Fruit fly (Drosophila melanogaster): Measurements from ENCODE around the gene CG17122.

CG17122 gene

dm6 chr3L:20313469-20313868 lies 38.3 kb upstream of the CG17122 start, which contains the start of gene alphaSnap (continued):
- TF ChIP-seq CG16815 (GFP tag; optimal IDR thresholded peaks at IDR 0.05) (no peak), gcm (GFP tag; optimal IDR thresholded peaks at IDR 0.05) (no peak), bigmax (GFP tag; optimal IDR thresholded peaks at IDR 0.05) (no peak), CG3281 (GFP tag; optimal IDR thresholded peaks at IDR 0.05) (no peak), CG4360 (GFP tag; IDR thresholded peaks at IDR 0.05) (peak; percentile 6; the same call in 1 of the 2 replicates), CG13624 (GFP tag; optimal IDR thresholded peaks at IDR 0.05) (peak; percentile 25), CG13424 (tag; optimal IDR thresholded peaks at IDR 0.05) (peak; percentile 11), ham (GFP tag; IDR thresholded peaks at IDR 0.05) (no peak), ftz-f1 (GFP tag; optimal IDR thresholded peaks at IDR 0.05) (no peak), en (GFP tag; optimal IDR thresholded peaks at IDR 0.05) (no peak), lilli (GFP tag; optimal IDR thresholded peaks at IDR 0.05) (peak; percentile 38), schlank (tag; optimal IDR thresholded peaks at IDR 0.05) (no peak), CG18262 (tag; optimal IDR thresholded peaks at IDR 0.05) (peak; percentile 7), Rx (GFP tag; IDR thresholded peaks at IDR 0.05) (no peak), Sry-δ (GFP tag; optimal IDR thresholded peaks at IDR 0.05) (peak; percentile 41), Dll (GFP tag; IDR thresholded peaks at IDR 0.05; ENCODE audit: partially characterized antibody) (0 out of 4 replicates have a peak, but pooled peaks have one; percentile 25), chinmo (GFP tag; IDR thresholded peaks at IDR 0.05; ENCODE audit: partially characterized antibody) (no peak), GATAe (GFP tag; conservative IDR thresholded peaks at IDR 0.05) (no peak), ERR (GFP tag; optimal IDR thresholded peaks at IDR 0.05) (peak; percentile 30), CG8478 (optimal IDR thresholded peaks at IDR 0.05) (no peak), CG8924 (tag; optimal IDR thresholded peaks at IDR 0.05) (no peak), hb (GFP tag; IDR thresholded peaks at IDR 0.05; ENCODE audit: partially characterized antibody) (no peak), CG12769 (tag; optimal IDR thresholded peaks at IDR 0.05) (no peak), Max (GFP tag; optimal IDR thresholded peaks at IDR 0.05) (no peak), sob (GFP tag; IDR thresholded peaks at IDR 0.05) (peak; percentile 8; the same call in 1 of the 2 replicates), CG17829 (tag; optimal IDR thresholded peaks at IDR 0.05) (peak; percentile 54), CG9932 (GFP tag; IDR thresholded peaks at IDR 0.05) (peak; percentile 43; the same call in 1 of the 2 replicates), gsb (GFP tag; IDR thresholded peaks at IDR 0.05) (no peak), CG32532 (GFP tag; IDR thresholded peaks at IDR 0.05) (peak; percentile 15; the same call in 1 of the 2 replicates), nerfin-1 (tag; optimal IDR thresholded peaks at IDR 0.05) (peak; percentile 25), CG43689 (GFP tag; IDR thresholded peaks at IDR 0.05) (no peak), ken (GFP tag; IDR thresholded peaks at IDR 0.05) (0 out of 3 replicates have a peak, but pooled peaks have one; percentile 37), Scr (GFP tag; IDR thresholded peaks at IDR 0.05; ENCODE audit: partially characterized antibody) (peak; percentile 37), Ravus (GFP tag; IDR thresholded peaks at IDR 0.05) (no peak), crc (GFP tag; optimal IDR thresholded peaks at IDR 0.05) (no peak), CG2120 (GFP tag; optimal IDR thresholded peaks at IDR 0.05) (peak; percentile 50), knrl (GFP tag; IDR thresholded peaks at IDR 0.05; ENCODE audit: partially characterized antibody) (peak; percentile 30; the same call in 1 of the 3 replicates), mam (GFP tag; optimal IDR thresholded peaks at IDR 0.05) (peak; percentile 31), kay (GFP tag; optimal IDR thresholded peaks at IDR 0.05) (peak; percentile 76), CG14710 (tag; optimal IDR thresholded peaks at IDR 0.05) (peak; percentile 91), sug (tag; optimal IDR thresholded peaks at IDR 0.05) (peak; percentile 39), sens-2 (GFP tag; IDR thresholded peaks at IDR 0.05) (no peak), CG14050 (GFP tag; IDR thresholded peaks at IDR 0.05) (no peak), CG8290 (GFP tag; optimal IDR thresholded peaks at IDR 0.05) (no peak), CG8290 (tag; optimal IDR thresholded peaks at IDR 0.05) (peak in 1 of 2 experiments; percentile 73), Dref (GFP tag; IDR thresholded peaks at IDR 0.05) (0 out of 2 replicates have a peak, but pooled peaks have one; percentile 28), Atf6 (GFP tag; IDR thresholded peaks at IDR 0.05) (peak; percentile 11; the same call in 1 of the 2 replicates), Elba2 (GFP tag; optimal IDR thresholded peaks at IDR 0.05) (peak; percentile 66), CG3407 (GFP tag; optimal IDR thresholded peaks at IDR 0.05) (peak; percentile 38), tx (GFP tag; optimal IDR thresholded peaks at IDR 0.05) (peak; percentile 13), Dbx (GFP tag; IDR thresholded peaks at IDR 0.05) (peak; percentile 33; the same call in 1 of the 3 replicates), CG31224 (GFP tag; IDR thresholded peaks at IDR 0.05) (no peak)

Measured in whole organism, embryonic.